Worm (Caenorhabditis elegans) whole organism, late embryonic: Measurements from ENCODE around the gene unc-132.
A peak's percentile ranks its signal among the peaks of the same experiment; 100 is the strongest.

Experiments
- K02D7.2 ChIP-seq: sonication (generic microtip); optimal IDR thresholded peaks from 2 replicates; lab custom pipeline; 2017; ENCODE audit warnings: mild to moderate bottlenecking, missing genetic modification characterization, missing compliant biosample characterization
- ceh-9 ChIP-seq: sonication (generic microtip); optimal IDR thresholded peaks from 2 replicates; lab custom pipeline; 2016; ENCODE audit warnings: mild to moderate bottlenecking, missing genetic modification characterization, inconsistent platforms, missing compliant biosample characterization
- hlh-13 ChIP-seq: fragments of 200-800 bp; sonication (Bioruptor generic); optimal IDR thresholded peaks from 2 replicates; lab custom pipeline; 2018; ENCODE audit warnings: mild to moderate bottlenecking, missing genetic modification characterization, missing compliant biosample characterization
- madf-2 ChIP-seq: sonication (generic microtip); optimal IDR thresholded peaks from 2 replicates; lab custom pipeline; 2017; ENCODE audit warnings: missing genetic modification characterization, missing compliant biosample characterization
- nhr-11 ChIP-seq: fragments of 150-350 bp; optimal IDR thresholded peaks from 2 replicates; lab custom pipeline; 2014; ENCODE audit warnings: missing biosample characterization, missing genetic modification characterization
- odd-2 ChIP-seq: sonication (generic microtip); optimal IDR thresholded peaks from 2 replicates; lab custom pipeline; 2017; ENCODE audit warnings: antibody characterized with exemption, mild to moderate bottlenecking, missing genetic modification characterization, missing compliant biosample characterization
- unc-55 ChIP-seq: sonication (generic microtip); optimal IDR thresholded peaks from 2 replicates; lab custom pipeline; 2017; ENCODE audit warnings: missing biosample characterization, missing genetic modification reagents, missing genetic modification characterization

- TF ChIP-seq unc-55 (GFP tag; lab: Kevin White, UChicago) = peak; percentile 16
- TF ChIP-seq nhr-11 (tag; lab: Kevin White, UChicago) = no peak
- no peak for TF ChIP-seq odd-2 (tag; lab: Kevin White, UChicago)
- no peak for TF ChIP-seq hlh-13 (GFP tag; lab: Kevin White, UChicago)
- no peak for TF ChIP-seq K02D7.2 (tag; lab: Kevin White, UChicago)
- TF ChIP-seq madf-2 = no peak
- TF ChIP-seq ceh-9 (tag; lab: Kevin White, UChicago) = no peak
Measured at ce11 chrV:3685790-3686208, 1.1 kb upstream of the unc-132 start, which contains the start of gene W08A12.2.
